Worm (Caenorhabditis elegans): ENCODE results near the gene mec-17.
"Not testable (repeated sequence)": the region's sequence is repeated elsewhere in the genome, so short reads cannot be mapped to it uniquely, and the experiment has no call there.

The mec-17 gene

DNA sequence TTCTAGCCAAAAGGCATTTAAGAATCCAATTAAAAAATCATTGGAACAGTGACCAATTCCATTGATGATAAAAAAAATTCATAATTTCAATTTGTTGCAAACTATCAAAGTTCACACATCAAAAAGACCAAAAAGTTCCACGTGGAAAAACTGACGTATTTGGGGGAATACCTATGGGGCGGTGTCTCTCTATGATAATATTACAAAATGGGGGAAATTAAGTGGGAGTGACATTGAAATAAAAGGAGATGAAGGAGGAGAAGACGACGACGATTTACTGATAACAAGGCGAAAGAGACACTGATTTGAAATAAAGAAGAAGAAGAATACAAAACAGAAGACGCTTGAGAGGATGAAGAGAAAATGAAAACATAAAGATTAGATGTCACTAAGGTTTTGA lies 39.4 kb upstream of the mec-17 start (continued):
- TF ChIP-seq unc-55 (GFP tag; optimal IDR thresholded peaks at IDR 0.05) (no peak), crh-2 (tag; optimal IDR thresholded peaks at IDR 0.05) (peak; percentile 81), nhr-129 (tag; optimal IDR thresholded peaks at IDR 0.05) (no peak), mab-5 (tag; optimal IDR thresholded peaks at IDR 0.05) (no peak), ztf-4 (tag; optimal IDR thresholded peaks at IDR 0.05) (no peak), ztf-1 (GFP tag; conservative IDR thresholded peaks at IDR 0.05) (no peak), ztf-11 (tag; optimal IDR thresholded peaks at IDR 0.05) (no peak)

DNA sequence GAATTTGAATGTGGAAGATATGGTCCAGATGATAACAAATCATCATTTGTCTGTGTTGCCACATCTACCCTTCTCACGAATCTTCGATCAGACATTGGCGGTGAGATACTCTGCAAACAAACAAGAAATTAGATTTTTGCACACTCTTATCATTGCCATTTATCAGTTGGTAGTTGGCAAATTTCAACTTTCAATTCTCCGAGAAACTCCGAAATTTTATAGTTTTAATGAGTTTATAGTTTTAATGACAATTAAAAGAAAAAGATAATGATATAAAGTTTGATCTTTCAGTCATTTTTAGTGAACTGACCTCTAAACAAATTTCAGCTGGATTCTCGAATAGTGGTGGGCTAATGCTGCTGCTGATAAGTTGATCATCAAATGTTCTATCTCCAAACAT lies 36.9 kb upstream of the mec-17 start:
- TF ChIP-seq ceh-16 (tag; optimal IDR thresholded peaks at IDR 0.05) (no peak), fos-1 (tag; optimal IDR thresholded peaks at IDR 0.05) (peak; percentile 58), crh-2 (tag; optimal IDR thresholded peaks at IDR 0.05) (peak; percentile 29)

DNA sequence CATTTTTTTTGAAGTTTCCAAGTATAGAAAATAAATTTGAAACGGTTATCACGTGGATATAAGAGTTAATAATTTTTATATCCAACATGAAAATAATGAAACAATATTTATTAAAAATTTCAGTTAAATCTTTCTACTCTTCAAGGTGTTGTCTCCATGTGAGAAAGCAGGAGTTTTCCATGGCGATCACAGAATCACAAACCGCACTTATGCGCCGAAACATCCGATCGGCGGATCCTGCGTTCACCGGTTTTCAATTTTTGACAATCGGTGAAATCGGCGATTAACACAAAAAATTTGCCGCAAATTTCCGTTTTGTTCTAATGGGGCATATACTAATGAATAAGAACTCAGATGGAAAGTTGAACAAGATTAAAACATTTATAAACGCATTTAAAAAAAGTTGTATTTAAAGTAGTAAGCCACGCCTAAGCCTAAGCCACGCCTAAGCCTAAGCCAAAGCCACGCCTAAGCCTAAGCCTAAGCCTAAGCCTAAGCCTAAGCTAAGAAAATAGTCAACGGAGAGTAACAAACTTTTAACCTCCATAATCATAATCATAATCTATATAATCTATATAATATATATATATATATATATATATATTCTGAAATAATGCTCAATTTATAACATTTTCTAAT lies 35.2 kb upstream of the mec-17 start, which contains the start of gene C26B2.2:
C26B2.2 (minus strand) TSS at position 88 of the 639 bp plus-strand sequence.
- no peak for TF ChIP-seq peb-1 (tag; optimal IDR thresholded peaks at IDR 0.05)
- no peak for TF ChIP-seq ceh-16 (tag; optimal IDR thresholded peaks at IDR 0.05)
- TF ChIP-seq lin-11 (tag; optimal IDR thresholded peaks at IDR 0.05), result no peak
- TF ChIP-seq lin-13 (GFP tag; optimal IDR thresholded peaks at IDR 0.05), result no peak
- no peak for TF ChIP-seq ztf-4 (tag; optimal IDR thresholded peaks at IDR 0.05)
- no peak for TF ChIP-seq Y55F3AM.14 (GFP tag; optimal IDR thresholded peaks at IDR 0.05)
- TF ChIP-seq unc-62 (GFP tag; optimal IDR thresholded peaks at IDR 0.05), result no peak
- no peak for TF ChIP-seq mab-5 (tag; optimal IDR thresholded peaks at IDR 0.05)

DNA sequence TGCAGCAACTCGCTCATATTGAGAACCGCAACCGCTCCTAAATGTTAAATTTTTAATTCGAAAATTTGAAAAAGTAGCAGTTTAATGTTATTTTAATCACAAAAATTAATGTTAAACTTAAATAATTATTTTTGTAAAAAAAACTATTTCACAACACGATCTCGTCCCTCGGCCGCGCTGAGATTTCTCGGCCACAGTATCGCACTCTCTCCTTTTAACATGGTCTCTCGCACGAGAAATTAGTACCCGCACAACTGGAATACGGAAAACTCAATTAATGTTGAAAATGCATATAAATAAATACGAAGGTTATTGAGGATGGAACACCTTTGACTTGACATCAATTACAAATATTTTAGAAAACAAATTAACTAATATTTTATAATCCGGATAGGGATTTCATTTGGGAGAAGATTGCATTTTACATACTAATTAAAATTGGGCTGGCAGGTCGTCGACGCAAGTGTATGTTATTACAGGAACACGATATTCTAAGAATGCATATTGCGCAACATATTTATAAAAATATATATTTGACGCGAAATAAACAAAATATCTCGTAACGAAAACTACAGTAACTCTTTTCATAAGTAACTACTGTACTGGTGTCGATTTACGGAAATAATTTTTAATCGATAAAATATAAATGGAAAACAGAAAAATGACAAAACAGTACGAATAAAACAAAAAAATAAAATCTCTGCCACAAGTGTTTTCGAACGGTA lies 33.0 kb upstream of the mec-17 start, which contains the start of gene dnc-4:
dnc-4 (minus strand) TSS at position 37 of the 725 bp plus-strand sequence.
- TF ChIP-seq dmd-4 (tag; optimal IDR thresholded peaks at IDR 0.05), result no peak
- TF ChIP-seq C34F6.9 (tag; optimal IDR thresholded peaks at IDR 0.05), result peak; percentile 40
- TF ChIP-seq lsy-2 (tag; optimal IDR thresholded peaks at IDR 0.05), result peak in 1 of 2 experiments; percentile 34
- peak; percentile 51 for TF ChIP-seq unc-55 (GFP tag; optimal IDR thresholded peaks at IDR 0.05)

DNA sequence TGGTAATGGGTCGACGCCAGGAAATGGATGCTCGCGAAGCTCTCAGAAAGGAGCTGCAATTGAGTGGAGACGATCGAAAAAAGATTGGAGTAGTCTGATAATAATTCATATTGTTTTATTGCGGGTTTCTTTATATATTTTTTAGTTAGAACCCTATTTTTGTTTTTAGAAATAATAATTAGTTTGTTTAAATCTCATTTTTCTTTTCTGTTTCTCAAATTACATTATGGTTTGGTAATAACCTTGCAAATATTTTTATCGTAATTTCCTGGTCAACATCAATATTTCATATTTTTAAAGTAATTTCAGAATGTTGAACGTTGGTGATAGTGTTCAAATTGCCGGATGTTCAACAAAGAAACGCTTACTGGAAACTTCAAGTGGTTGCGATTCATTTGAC lies 29.7 kb upstream of the mec-17 start, which contains the start of gene elpc-4:
elpc-4 (plus strand) TSS at position 301 of the 400 bp plus-strand sequence.
- TF ChIP-seq sma-9 (GFP tag; optimal IDR thresholded peaks at IDR 0.05) (no peak), sma-9 (tag; optimal IDR thresholded peaks at IDR 0.05) (no peak), nhr-25 (tag; optimal IDR thresholded peaks at IDR 0.05) (no peak), unc-55 (GFP tag; optimal IDR thresholded peaks at IDR 0.05) (no peak), mdl-1 (tag; optimal IDR thresholded peaks at IDR 0.05) (no peak), fos-1 (tag; optimal IDR thresholded peaks at IDR 0.05) (no peak), aly-2 (tag; optimal IDR thresholded peaks at IDR 0.05) (no peak), mbf-1 (tag; optimal IDR thresholded peaks at IDR 0.05) (no peak), sem-4 (tag; optimal IDR thresholded peaks at IDR 0.05) (no peak)

DNA sequence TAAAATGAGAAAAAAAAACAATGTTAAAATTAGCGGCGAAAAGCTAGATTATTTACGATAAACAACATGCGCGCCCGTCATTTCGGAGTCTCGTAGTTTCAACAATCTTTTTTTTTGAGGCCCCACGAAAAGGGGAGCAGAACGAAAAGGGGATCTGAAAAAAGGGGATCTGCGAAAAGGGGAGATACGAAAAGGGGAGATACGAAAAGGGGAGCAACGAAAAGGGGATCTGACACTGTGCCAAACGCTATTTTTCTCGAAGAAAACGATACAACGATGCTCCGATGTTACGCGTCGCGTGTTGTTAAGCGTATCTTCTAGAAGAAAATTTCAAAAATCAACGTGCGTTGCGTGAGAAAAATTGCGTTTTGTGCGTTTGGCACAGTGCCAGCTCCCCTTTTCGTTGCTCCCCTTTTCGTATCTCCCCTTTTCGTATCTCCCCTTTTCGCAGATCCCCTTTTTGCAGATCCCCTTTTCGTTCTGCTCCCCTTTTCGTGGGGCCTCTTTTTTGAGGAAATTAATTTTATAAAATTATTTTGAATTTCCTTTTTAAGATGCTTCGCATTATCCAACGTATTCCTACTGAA lies 28.8 kb upstream of the mec-17 start, which contains the start of gene C26B2.7:
C26B2.7 (plus strand) TSS at position 549 of the 587 bp plus-strand sequence.
- TF ChIP-seq mab-5 (tag; optimal IDR thresholded peaks at IDR 0.05) (peak; percentile 25), nhr-129 (tag; optimal IDR thresholded peaks at IDR 0.05) (peak; percentile 52), ztf-4 (tag; optimal IDR thresholded peaks at IDR 0.05) (peak; percentile 63), crh-2 (tag; optimal IDR thresholded peaks at IDR 0.05) (peak; percentile 49), nhr-21 (tag; optimal IDR thresholded peaks at IDR 0.05) (peak; percentile 69), unc-55 (GFP tag; optimal IDR thresholded peaks at IDR 0.05) (peak; percentile 85), R02D3.7 (tag; optimal IDR thresholded peaks at IDR 0.05) (peak; percentile 54), sma-9 (GFP tag; optimal IDR thresholded peaks at IDR 0.05) (peak; percentile 77), gmeb-1 (tag; optimal IDR thresholded peaks at IDR 0.05) (peak; percentile 67), lsy-2 (tag; optimal IDR thresholded peaks at IDR 0.05) (peak; percentile 27 to 73), F13H6.1 (tag; optimal IDR thresholded peaks at IDR 0.05) (peak; percentile 84), C34F6.9 (tag; optimal IDR thresholded peaks at IDR 0.05) (peak; percentile 40), fos-1 (tag; optimal IDR thresholded peaks at IDR 0.05) (peak; percentile 15), sma-3 (GFP tag; optimal IDR thresholded peaks at IDR 0.05) (peak; percentile 90), lin-13 (GFP tag; optimal IDR thresholded peaks at IDR 0.05) (peak; percentile 66)
- not testable (repeated sequence) for TF ChIP-seq sma-9 (tag; optimal IDR thresholded peaks at IDR 0.05)
